Worm (Caenorhabditis elegans) whole organism, dauer: Measurements from ENCODE around the gene M7.12.

Experiments used
- unc-62 ChIP-seq: sonication (generic microtip); optimal IDR thresholded peaks from 2 replicates; lab custom pipeline; 2017; ENCODE audit warnings: missing biosample characterization, missing genetic modification reagents, missing genetic modification characterization

Gene M7.12

ce11 chrIV:11097795-11098194, at the start of gene M7.12:
M7.12 (minus strand) TSS chrIV:11097982.
- no peak for TF ChIP-seq unc-62 (GFP tag; lab: Kevin White, UChicago)

- TF ChIP-seq unc-62 (GFP tag; lab: Kevin White, UChicago): no peak
Measured at ce11 chrIV:11146962-11147470, 49.2 kb upstream of the M7.12 start, which contains the start of gene pigq-1. pigq-1 (minus strand) TSS chrIV:11147247.

ce11 chrIV:11146492-11146891, 48.7 kb upstream of the M7.12 start:
- no peak for TF ChIP-seq unc-62 (GFP tag; lab: Kevin White, UChicago)

ce11 chrIV:11145929-11146339, 48.2 kb upstream of the M7.12 start:
- TF ChIP-seq unc-62 (GFP tag; lab: Kevin White, UChicago): no peak

ce11 chrIV:11143228-11143444, 45.4 kb upstream of the M7.12 start, which contains the start of gene F01G4.4:
F01G4.4 (plus strand) TSS chrIV:11143345.
- TF ChIP-seq unc-62 (GFP tag; lab: Kevin White, UChicago): no peak

ce11 chrIV:11142314-11143227, 44.8 kb upstream of the M7.12 start, which contains the start of gene skih-2:
skih-2 (minus strand) TSS chrIV:11142364.
- no peak for TF ChIP-seq unc-62 (GFP tag; lab: Kevin White, UChicago)

ce11 chrIV:11131268-11131667, 33.5 kb upstream of the M7.12 start, which contains the start of gene ard-1:
ard-1 (plus strand) TSS chrIV:11131279.
- no peak for TF ChIP-seq unc-62 (GFP tag; lab: Kevin White, UChicago)

ce11 chrIV:11130774-11131173, 33.0 kb upstream of the M7.12 start:
- TF ChIP-seq unc-62 (GFP tag; lab: Kevin White, UChicago): no peak

ce11 chrIV:11126028-11126427, 28.2 kb upstream of the M7.12 start:
- no peak for TF ChIP-seq unc-62 (GFP tag; lab: Kevin White, UChicago)

ce11 chrIV:11126004-11126027, 28.0 kb upstream of the M7.12 start, which contains the start of gene swsn-4:
swsn-4 (plus strand) TSS chrIV:11126024.
- no peak for TF ChIP-seq unc-62 (GFP tag; lab: Kevin White, UChicago)

ce11 chrIV:11125604-11126003, 27.8 kb upstream of the M7.12 start:
- no peak for TF ChIP-seq unc-62 (GFP tag; lab: Kevin White, UChicago)

ce11 chrIV:11125200-11125599, 27.4 kb upstream of the M7.12 start:
- no peak for TF ChIP-seq unc-62 (GFP tag; lab: Kevin White, UChicago)

ce11 chrIV:11124674-11125073, 26.9 kb upstream of the M7.12 start, which contains the start of gene spo-11:
spo-11 (minus strand) TSS chrIV:11124862.
- no peak for TF ChIP-seq unc-62 (GFP tag; lab: Kevin White, UChicago)

ce11 chrIV:11119972-11120562, 22.3 kb upstream of the M7.12 start:
- no peak for TF ChIP-seq unc-62 (GFP tag; lab: Kevin White, UChicago)

- TF ChIP-seq unc-62 (GFP tag; lab: Kevin White, UChicago): no peak
Measured at ce11 chrIV:11118837-11119491, 21.2 kb upstream of the M7.12 start, which contains the start of the genes imp-2 and enpl-1. imp-2 (minus strand) TSS chrIV:11118887. enpl-1 (plus strand) TSS chrIV:11119298.

- no peak for TF ChIP-seq unc-62 (GFP tag; lab: Kevin White, UChicago)
Measured at ce11 chrIV:11112641-11113040, 14.9 kb upstream of the M7.12 start, which contains the start of gene clc-9. clc-9 (plus strand) TSS chrIV:11112941.
